Worm (Caenorhabditis elegans) whole organism, young adult: ENCODE results near the gene tpan-1.

Experiments
- B0035.1 ChIP-seq: sonication (generic microtip); optimal IDR thresholded peaks from 2 replicates; lab custom pipeline; 2016; ENCODE audit warnings: missing genetic modification characterization, mild to moderate bottlenecking, missing compliant biosample characterization, missing genotype, missing genetic modification reagents
- C06A6.2 ChIP-seq: fragments of 200-800 bp; sonication (Bioruptor generic); conservative IDR thresholded peaks from 2 replicates; pipeline ENCODE4 v1.3.6; 2022; ENCODE audit warnings: missing genetic modification characterization, missing compliant biosample characterization
- F49E8.2 ChIP-seq: sonication (generic microtip); optimal IDR thresholded peaks from 3 replicates; lab custom pipeline; 2017; ENCODE audit warnings: missing genetic modification characterization, mild to moderate bottlenecking, missing compliant biosample characterization, antibody characterized with exemption, moderate library complexity; ENCODE audit not compliant: insufficient read depth
- F57C9.4 ChIP-seq: sonication (generic microtip); optimal IDR thresholded peaks from 2 replicates; lab custom pipeline; 2017; ENCODE audit warnings: mild to moderate bottlenecking, missing genetic modification characterization, missing compliant biosample characterization
- Y67H2A.10 ChIP-seq: fragments of 200-800 bp; sonication (Bioruptor generic); conservative IDR thresholded peaks from 2 replicates; pipeline ENCODE4 v1.3.6; 2022; ENCODE audit warnings: missing genetic modification reagents, missing genetic modification characterization, missing compliant biosample characterization
- ZK185.1 ChIP-seq: sonication (generic microtip); optimal IDR thresholded peaks from 2 replicates; lab custom pipeline; 2016; ENCODE audit warnings: mild to moderate bottlenecking, missing genetic modification characterization, missing compliant biosample characterization; ENCODE audit not compliant: poor library complexity, severe bottlenecking
- athp-1 ChIP-seq: sonication (generic microtip); optimal IDR thresholded peaks from 2 replicates; lab custom pipeline; 2017; ENCODE audit warnings: mild to moderate bottlenecking, missing genetic modification characterization, missing compliant biosample characterization
- attf-5 ChIP-seq: fragments of 200-800 bp; sonication (Bioruptor generic); optimal IDR thresholded peaks from 2 replicates; lab custom pipeline; 2018; ENCODE audit warnings: mild to moderate bottlenecking, missing genetic modification characterization, missing compliant biosample characterization
- bed-1 ChIP-seq: fragments of 200-800 bp; sonication (Bioruptor generic); IDR thresholded peaks from 2 replicates; pipeline ENCODE4 v1.3.6; 2022; ENCODE audit warnings: missing genetic modification reagents, missing genetic modification characterization, missing compliant biosample characterization
- bed-2 ChIP-seq: fragments of 200-800 bp; sonication (Bioruptor generic); IDR thresholded peaks from 2 replicates; pipeline ENCODE4 v1.3.6; 2022; ENCODE audit warnings: missing genetic modification reagents, missing genetic modification characterization, missing compliant biosample characterization
- cebp-1 ChIP-seq, 2 experiments: fragments of 200-800 bp in 1 of 2; sonication (Bioruptor generic) in 1 of 2; sonication (generic microtip) in 1 of 2; IDR thresholded peaks in 1 of 2; optimal IDR thresholded peaks in 1 of 2; 2 replicates each; pipeline versions ENCODE4 v1.3.6 to Lab custom; 2017 to 2022; ENCODE audit warnings: missing compliant biosample characterization in 2 of 2, missing genetic modification characterization in 2 of 2, mild to moderate bottlenecking in 1 of 2, missing genetic modification reagents in 1 of 2, moderate library complexity in 1 of 2
- ceh-79 ChIP-seq: sonication (generic microtip); optimal IDR thresholded peaks from 2 replicates; lab custom pipeline; 2017; ENCODE audit warnings: mild to moderate bottlenecking, missing genetic modification characterization, missing compliant biosample characterization
- dox-1 ChIP-seq: fragments of 200-800 bp; sonication (Bioruptor generic); IDR thresholded peaks from 2 replicates; pipeline ENCODE4 v1.3.6; 2022; ENCODE audit warnings: missing genetic modification reagents, missing genetic modification characterization, missing compliant biosample characterization
- efl-1 ChIP-seq: fragments of 150-350 bp; optimal IDR thresholded peaks from 2 replicates; lab custom pipeline; 2014; ENCODE audit warnings: missing biosample characterization, missing genetic modification reagents, missing genetic modification characterization
- egrh-3 ChIP-seq: fragments of 200-800 bp; sonication (Bioruptor generic); IDR thresholded peaks from 2 replicates; pipeline ENCODE4 v1.3.6; 2022; ENCODE audit warnings: missing genetic modification reagents, missing genetic modification characterization, missing compliant biosample characterization
- ets-4 ChIP-seq: fragments of 200-800 bp; sonication (Bioruptor generic); optimal IDR thresholded peaks from 2 replicates; lab custom pipeline; 2018; ENCODE audit warnings: mild to moderate bottlenecking, missing genetic modification characterization, missing compliant biosample characterization
- hmg-1.2 ChIP-seq: fragments of 200-800 bp; sonication (Bioruptor generic); IDR thresholded peaks from 2 replicates; pipeline ENCODE4 v1.3.6; 2022; ENCODE audit warnings: missing genetic modification reagents, missing genetic modification characterization, missing compliant biosample characterization
- let-526 ChIP-seq: fragments of 200-800 bp; sonication (Bioruptor generic); IDR thresholded peaks from 2 replicates; pipeline ENCODE4 v1.3.6; 2022; ENCODE audit warnings: missing genetic modification reagents, missing genetic modification characterization, missing compliant biosample characterization
- let-607 ChIP-seq, 2 experiments: fragments of 200-800 bp in 1 of 2; sonication (Bioruptor generic) in 1 of 2; sonication (generic microtip) in 1 of 2; optimal IDR thresholded peaks; 2 replicates each; lab custom pipeline; 2016 to 2018; ENCODE audit warnings: mild to moderate bottlenecking in 2 of 2, missing compliant biosample characterization in 2 of 2, missing genetic modification characterization in 2 of 2, moderate library complexity in 2 of 2, missing genotype in 1 of 2
- lin-26 ChIP-seq: fragments of 200-800 bp; sonication (Bioruptor generic); IDR thresholded peaks from 2 replicates; pipeline ENCODE4 v1.3.6; 2022; ENCODE audit warnings: missing genetic modification reagents, missing genetic modification characterization, missing compliant biosample characterization
- lsl-1 ChIP-seq: fragments of 200-800 bp; sonication (Bioruptor generic); optimal IDR thresholded peaks from 2 replicates; lab custom pipeline; 2018; ENCODE audit warnings: mild to moderate bottlenecking, missing genetic modification characterization, moderate library complexity, missing compliant biosample characterization
- nfya-1 ChIP-seq: sonication (generic microtip); optimal IDR thresholded peaks from 2 replicates; lab custom pipeline; 2017; ENCODE audit warnings: antibody characterized with exemption, missing compliant biosample characterization, missing genetic modification characterization, borderline replicate concordance; ENCODE audit not compliant: insufficient read depth
- nhr-179 ChIP-seq: sonication (generic microtip); optimal IDR thresholded peaks from 2 replicates; lab custom pipeline; 2016; ENCODE audit warnings: mild to moderate bottlenecking, missing genetic modification characterization, missing compliant biosample characterization
- nhr-80 ChIP-seq: sonication (generic microtip); optimal IDR thresholded peaks from 2 replicates; lab custom pipeline; 2016; ENCODE audit warnings: missing genetic modification characterization, missing compliant biosample characterization
- pbrm-1 ChIP-seq: fragments of 200-800 bp; sonication (Bioruptor generic); IDR thresholded peaks from 2 replicates; pipeline ENCODE4 v1.3.6; 2022; ENCODE audit warnings: missing genetic modification reagents, missing genetic modification characterization, missing compliant biosample characterization
- pha-4 ChIP-seq: fragments of 150-350 bp; sonication (generic microtip); optimal IDR thresholded peaks from 2 replicates; lab custom pipeline; 2014; ENCODE audit warnings: missing biosample characterization, missing genetic modification reagents, missing genetic modification characterization
- snpc-4 ChIP-seq, 5 experiments: fragments of 150-350 bp in 1 of 5; sonication (generic microtip) in 4 of 5; optimal IDR thresholded peaks; 2 replicates each; lab custom pipeline; 2014 to 2018; ENCODE audit warnings: missing genetic modification characterization in 5 of 5, missing biosample characterization in 3 of 5, antibody characterized with exemption in 2 of 5, mild to moderate bottlenecking in 2 of 5, missing compliant biosample characterization in 2 of 5, missing genotype in 2 of 5, moderate library complexity in 2 of 5, missing genetic modification reagents in 1 of 5
- tbp1 ChIP-seq: fragments of 200-800 bp; sonication (Bioruptor generic); optimal IDR thresholded peaks from 2 replicates; lab custom pipeline; 2018; ENCODE audit warnings: mild to moderate bottlenecking, missing genetic modification characterization, missing compliant biosample characterization
- tbx-9 ChIP-seq: sonication (generic microtip); optimal IDR thresholded peaks from 2 replicates; lab custom pipeline; 2016; ENCODE audit warnings: borderline replicate concordance, missing genetic modification characterization, inconsistent platforms, missing compliant biosample characterization
- tlf-1 ChIP-seq: fragments of 200-800 bp; sonication (Bioruptor generic); optimal IDR thresholded peaks from 2 replicates; lab custom pipeline; 2018; ENCODE audit warnings: mild to moderate bottlenecking, missing genetic modification characterization, missing compliant biosample characterization
- ztf-28 ChIP-seq: fragments of 200-800 bp; sonication (Bioruptor generic); IDR thresholded peaks from 2 replicates; pipeline ENCODE4 v1.3.6; 2022; ENCODE audit warnings: missing genetic modification reagents, missing genetic modification characterization, missing compliant biosample characterization

Gene tpan-1

ce11 chrV:20828820-20829219 is 39.5 kb downstream of the tpan-1 start, which contains the start of gene sbt-1 (continued):
- TF ChIP-seq bed-2 (0 out of 2 replicates have a peak, but pooled peaks have one; percentile 15), F49E8.2 (tag; lab: Kevin White, UChicago) (no peak), ztf-28 (GFP tag; lab: Robert Waterston, UW) (no peak), nfya-1 (tag; lab: Kevin White, UChicago) (no peak), lsl-1 (GFP tag; lab: Kevin White, UChicago) (no peak), attf-5 (GFP tag; lab: Kevin White, UChicago) (peak; percentile 13), let-526 (no peak)

DNA sequence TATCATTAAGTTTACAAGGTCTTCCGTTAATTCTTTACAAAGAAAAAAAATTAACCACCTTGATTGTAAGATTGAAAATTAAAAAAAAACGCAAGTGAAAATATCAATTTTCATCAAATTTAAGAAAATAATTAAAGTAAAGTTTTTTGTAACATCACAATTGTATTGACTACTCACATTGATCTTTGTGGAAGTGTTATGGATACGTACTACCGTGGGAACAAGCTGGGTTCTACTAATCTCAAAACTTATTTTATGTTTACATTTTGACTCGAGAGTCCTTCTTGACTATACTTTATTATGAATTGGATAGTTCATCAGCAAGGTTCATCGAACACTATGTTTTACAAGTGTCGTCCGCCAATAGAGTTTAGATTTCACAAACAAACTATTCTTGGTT is 40.2 kb downstream of the tpan-1 start, which contains the start of gene num-1:
Gene num-1 (plus strand): TSS at position 301 of the 400 bp plus-strand sequence.
- no peak for TF ChIP-seq athp-1
- no peak for TF ChIP-seq tbx-9
- TF ChIP-seq tbp1 (GFP tag; lab: Kevin White, UChicago): no peak
- TF ChIP-seq pbrm-1: no peak
- no peak for TF ChIP-seq Y67H2A.10 (GFP tag; lab: Robert Waterston, UW)
- TF ChIP-seq B0035.1 (tag; lab: Kevin White, UChicago): no peak

- peak; percentile 29 for TF ChIP-seq nhr-80
- TF ChIP-seq let-607 (tag; optimal IDR thresholded peaks at IDR 0.05; lab: Kevin White, UChicago): peak; percentile 70 to 89
- no peak for TF ChIP-seq efl-1
- TF ChIP-seq, all 124 proteins: peak for 2
These were observed 41.1 kb downstream of the tpan-1 start for ce11 chrV:20830409-20830808.

- TF ChIP-seq nhr-179 (tag; lab: Kevin White, UChicago) (no peak), dox-1 (GFP tag; lab: Robert Waterston, UW) (peak; percentile 78), lin-26 (GFP tag; lab: Robert Waterston, UW) (no peak), ZK185.1 (tag; lab: Kevin White, UChicago) (peak; percentile 17), egrh-3 (GFP tag; lab: Robert Waterston, UW) (no peak), ceh-79 (tag; lab: Kevin White, UChicago) (no peak), ets-4 (peak; percentile 7), hmg-1.2 (peak; percentile 84), tlf-1 (GFP tag; lab: Kevin White, UChicago) (no peak), cebp-1 (GFP tag; IDR thresholded peaks at IDR 0.05; lab: Robert Waterston, UW) (no peak), cebp-1 (tag; optimal IDR thresholded peaks at IDR 0.05; lab: Kevin White, UChicago) (peak; percentile 46), C06A6.2 (GFP tag; lab: Robert Waterston, UW) (no peak), snpc-4 (GFP tag; optimal IDR thresholded peaks at IDR 0.05; lab: Kevin White, UChicago) (no peak), snpc-4 (tag; optimal IDR thresholded peaks at IDR 0.05; lab: Kevin White, UChicago) (peak in 1 of 4 experiments; percentile 13), pbrm-1 (no peak), attf-5 (GFP tag; lab: Kevin White, UChicago) (peak; percentile 57), F57C9.4 (tag; lab: Kevin White, UChicago) (no peak), nhr-80 (peak; percentile 97), bed-1 (GFP tag; lab: Robert Waterston, UW) (no peak), pha-4 (tag; lab: Kevin White, UChicago) (peak; percentile 2)
- TF ChIP-seq, all 124 proteins: peak for 9
These were observed 42.6 kb downstream of the tpan-1 start for ce11 chrV:20831867-20832266.
